Worm (Caenorhabditis elegans): Measurements from ENCODE around the gene sucg-1.

ce11 chrIV:7757245-7757644 lies 28.5 kb downstream of the sucg-1 start, which contains the start of gene C46A5.4:
- TF ChIP-seq ama-1 (optimal IDR thresholded peaks at IDR 0.05), result no peak
- no peak for TF ChIP-seq aly-2 (tag; optimal IDR thresholded peaks at IDR 0.05)
- no peak for TF ChIP-seq elt-1 (tag; optimal IDR thresholded peaks at IDR 0.05)
- no peak for TF ChIP-seq egl-27 (tag; optimal IDR thresholded peaks at IDR 0.05)
- TF ChIP-seq lsy-2 (tag; optimal IDR thresholded peaks at IDR 0.05), result no peak
- TF ChIP-seq snpc-4 (tag; optimal IDR thresholded peaks at IDR 0.05), result no peak
- no peak for TF ChIP-seq nhr-6 (tag; optimal IDR thresholded peaks at IDR 0.05)
- no peak for TF ChIP-seq dmd-4 (tag; optimal IDR thresholded peaks at IDR 0.05)
- TF ChIP-seq nhr-23 (tag; optimal IDR thresholded peaks at IDR 0.05), result no peak

Measured in whole organism, L2 larva.